Worm (Caenorhabditis elegans) whole organism, L1 larva: ENCODE data around the gene K02G10.15.

ENCODE experiments used
- C16A3.4 ChIP-seq: fragments of 150-350 bp; optimal IDR thresholded peaks from 2 replicates; lab custom pipeline; 2014; ENCODE audit warnings: missing biosample characterization, missing genetic modification characterization
- C34B4.2 ChIP-seq: sonication (generic microtip); optimal IDR thresholded peaks from 2 replicates; lab custom pipeline; 2017; ENCODE audit warnings: mild to moderate bottlenecking, missing genetic modification characterization, missing compliant biosample characterization
- Y116A8C.19 ChIP-seq: sonication (generic microtip); optimal IDR thresholded peaks from 2 replicates; lab custom pipeline; 2016; ENCODE audit warnings: missing compliant biosample characterization, missing genetic modification characterization, borderline replicate concordance
- aly-2 ChIP-seq: fragments of 150-350 bp; optimal IDR thresholded peaks from 2 replicates; lab custom pipeline; 2014; ENCODE audit warnings: missing biosample characterization, missing genetic modification characterization
- blmp-1 ChIP-seq: fragments of 150-350 bp; optimal IDR thresholded peaks from 2 replicates; lab custom pipeline; 2014; ENCODE audit warnings: missing biosample characterization, missing genetic modification characterization
- ceh-63 ChIP-seq: fragments of 200-800 bp; sonication (Bioruptor generic); optimal IDR thresholded peaks from 2 replicates; lab custom pipeline; 2018; ENCODE audit warnings: mild to moderate bottlenecking, missing genetic modification characterization, missing compliant biosample characterization
- ceh-8 ChIP-seq: fragments of 200-800 bp; sonication (Bioruptor generic); optimal IDR thresholded peaks from 2 replicates; lab custom pipeline; 2018; ENCODE audit warnings: mild to moderate bottlenecking, missing genetic modification characterization, moderate library complexity, missing compliant biosample characterization
- ceh-88 ChIP-seq: fragments of 200-800 bp; sonication (Bioruptor generic); IDR thresholded peaks from 2 replicates; pipeline ENCODE4 v1.3.6; 2022; ENCODE audit warnings: missing genetic modification characterization, missing compliant biosample characterization
- efl-1 ChIP-seq, 4 experiments: fragments of 150-350 bp; optimal IDR thresholded peaks in 3 of 4; peaks in 1 of 4; 1 replicate in 1 of 4; 2 replicates in 3 of 4; lab custom pipeline; 2014; ENCODE audit warnings: missing biosample characterization in 2 of 4, missing genetic modification characterization in 2 of 4, missing genetic modification reagents in 2 of 4
- elt-2 ChIP-seq: sonication (generic microtip); optimal IDR thresholded peaks from 2 replicates; lab custom pipeline; 2016; ENCODE audit warnings: missing genetic modification characterization, mild to moderate bottlenecking, inconsistent platforms, missing compliant biosample characterization, missing genetic modification reagents
- elt-3 ChIP-seq, 6 experiments: fragments of 150-350 bp in 1 of 6; sonication (generic microtip); optimal IDR thresholded peaks; 2 replicates each; lab custom pipeline; 2017 to 2018; ENCODE audit warnings: missing biosample characterization in 6 of 6, missing genetic modification characterization in 6 of 6, inconsistent platforms in 1 of 6
- ets-5 ChIP-seq: fragments of 200-800 bp; sonication (Bioruptor generic); IDR thresholded peaks from 2 replicates; pipeline ENCODE4 v1.3.6; 2022; ENCODE audit warnings: missing genetic modification characterization, missing compliant biosample characterization
- grh-1 ChIP-seq: fragments of 200-800 bp; sonication (Bioruptor generic); IDR thresholded peaks from 2 replicates; pipeline ENCODE4 v1.3.6; 2022; ENCODE audit warnings: missing genetic modification reagents, missing genetic modification characterization, missing compliant biosample characterization
- hpl-2 ChIP-seq: fragments of 150-350 bp; optimal IDR thresholded peaks from 2 replicates; lab custom pipeline; 2014; ENCODE audit warnings: missing biosample characterization, missing genetic modification reagents, missing genetic modification characterization
- isw-1 ChIP-seq: fragments of 200-800 bp; sonication (Bioruptor generic); IDR thresholded peaks from 2 replicates; pipeline ENCODE4 v1.3.6; 2022; ENCODE audit warnings: missing genetic modification characterization, missing compliant biosample characterization
- lin-14 ChIP-seq: fragments of 200-800 bp; sonication (Bioruptor generic); optimal IDR thresholded peaks from 2 replicates; lab custom pipeline; 2018; ENCODE audit warnings: mild to moderate bottlenecking, missing genetic modification characterization, moderate library complexity, missing compliant biosample characterization
- lin-15B ChIP-seq: fragments of 150-350 bp; sonication (generic microtip); optimal IDR thresholded peaks from 3 replicates; lab custom pipeline; 2014; ENCODE audit warnings: missing biosample characterization, missing genetic modification characterization
- lin-35 ChIP-seq, 2 experiments: fragments of 150-350 bp; optimal IDR thresholded peaks; 2 replicates each; lab custom pipeline; 2014; ENCODE audit warnings: missing biosample characterization in 2 of 2, missing genetic modification characterization in 2 of 2, missing genetic modification reagents in 2 of 2
- mab-9 ChIP-seq: fragments of 200-800 bp; sonication (Bioruptor generic); IDR thresholded peaks from 2 replicates; pipeline ENCODE4 v1.3.6; 2022; ENCODE audit warnings: missing genetic modification reagents, missing genetic modification characterization, missing compliant biosample characterization
- mdl-1 ChIP-seq, 2 experiments: fragments of 150-350 bp; optimal IDR thresholded peaks; 2 replicates each; lab custom pipeline; 2014 to 2017; ENCODE audit warnings: missing biosample characterization in 2 of 2, missing genetic modification characterization in 2 of 2, inconsistent platforms in 1 of 2
- nhr-11 ChIP-seq: fragments of 150-350 bp; optimal IDR thresholded peaks from 2 replicates; lab custom pipeline; 2014; ENCODE audit warnings: missing biosample characterization, missing genetic modification characterization
- nhr-20 ChIP-seq: sonication (generic microtip); optimal IDR thresholded peaks from 2 replicates; lab custom pipeline; 2016; ENCODE audit warnings: mild to moderate bottlenecking, missing genetic modification characterization, missing compliant biosample characterization
- nhr-28 ChIP-seq: fragments of 150-350 bp; optimal IDR thresholded peaks from 2 replicates; lab custom pipeline; 2014; ENCODE audit warnings: missing biosample characterization, missing genetic modification characterization
- nhr-77 ChIP-seq: fragments of 150-350 bp; optimal IDR thresholded peaks from 2 replicates; lab custom pipeline; 2014; ENCODE audit warnings: missing biosample characterization, missing genetic modification characterization
- nhr-84 ChIP-seq: sonication (generic microtip); optimal IDR thresholded peaks from 2 replicates; lab custom pipeline; 2017; ENCODE audit warnings: missing biosample characterization, missing genetic modification characterization
- nhr-85 ChIP-seq: sonication (generic microtip); peaks from one replicate; lab custom pipeline; 2016; ENCODE audit warnings: missing genetic modification characterization, inconsistent platforms, missing compliant biosample characterization
- pax-3 ChIP-seq: fragments of 200-800 bp; sonication (Bioruptor generic); optimal IDR thresholded peaks from 2 replicates; lab custom pipeline; 2018; ENCODE audit warnings: mild to moderate bottlenecking, missing genetic modification characterization, moderate library complexity, missing compliant biosample characterization
- pqm-1 ChIP-seq: sonication (generic microtip); optimal IDR thresholded peaks from 3 replicates; lab custom pipeline; 2017; ENCODE audit warnings: missing biosample characterization, missing genetic modification characterization
- skn-1 ChIP-seq: fragments of 150-350 bp; optimal IDR thresholded peaks from 2 replicates; lab custom pipeline; 2014; ENCODE audit warnings: missing biosample characterization, missing genetic modification characterization
- sptf-1 ChIP-seq: fragments of 150-350 bp; optimal IDR thresholded peaks from 2 replicates; lab custom pipeline; 2014; ENCODE audit warnings: missing biosample characterization, missing genetic modification characterization
- tbx-2 ChIP-seq: sonication (generic microtip); optimal IDR thresholded peaks from 2 replicates; lab custom pipeline; 2016; ENCODE audit warnings: missing genetic modification characterization, missing compliant biosample characterization
- unc-62 ChIP-seq: fragments of 150-350 bp; optimal IDR thresholded peaks from 2 replicates; lab custom pipeline; 2014; ENCODE audit warnings: missing biosample characterization, missing genetic modification reagents, missing genetic modification characterization
- unc-98 ChIP-seq: fragments of 200-800 bp; sonication (Bioruptor generic); IDR thresholded peaks from 2 replicates; pipeline ENCODE4 v1.3.6; 2022; ENCODE audit warnings: missing genetic modification characterization, missing compliant biosample characterization
- vab-15 ChIP-seq: sonication (generic microtip); optimal IDR thresholded peaks from 2 replicates; lab custom pipeline; 2017; ENCODE audit warnings: missing genotype, mild to moderate bottlenecking, missing genetic modification characterization, missing compliant biosample characterization
- zip-4 ChIP-seq: fragments of 200-800 bp; sonication (Bioruptor generic); optimal IDR thresholded peaks from 2 replicates; lab custom pipeline; 2018; ENCODE audit warnings: mild to moderate bottlenecking, missing genetic modification characterization, moderate library complexity, missing compliant biosample characterization

The K02G10.15 gene

DNA sequence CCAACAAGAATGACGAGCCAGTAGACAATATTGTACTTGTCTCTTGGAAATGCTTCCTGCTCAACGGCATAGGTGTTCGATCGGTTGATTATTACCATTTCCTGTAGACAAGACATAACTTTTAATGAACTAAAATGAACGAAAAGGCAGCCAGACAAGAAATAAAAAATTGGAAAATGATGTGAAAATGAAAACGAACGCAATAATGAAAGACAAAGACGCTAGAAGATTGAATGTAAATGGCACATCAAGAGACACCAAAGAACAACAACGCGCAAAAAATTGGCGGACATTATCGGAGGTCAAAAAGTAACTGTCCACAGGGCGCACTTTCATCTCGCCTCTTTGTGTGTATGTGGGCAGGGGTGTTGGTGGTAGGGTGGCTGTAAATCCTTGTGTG, 33.4 kb downstream of the K02G10.15 start, which contains the start of gene ent-5:
ent-5 (minus strand) TSS at position 101 of the 400 bp plus-strand sequence.
- TF ChIP-seq sptf-1 (tag; lab: Kevin White, UChicago) (no peak), lin-35 (GFP tag; optimal IDR thresholded peaks at IDR 0.05; lab: Kevin White, UChicago) (no peak), nhr-84 (tag; lab: Kevin White, UChicago) (no peak), grh-1 (no peak), ceh-8 (no peak), efl-1 (optimal IDR thresholded peaks at IDR 0.05; lab: Kevin White, UChicago) (no peak), efl-1 (GFP tag; optimal IDR thresholded peaks at IDR 0.05 in 1 of 2; lab: Kevin White, UChicago) (no peak), ets-5 (GFP tag; lab: Robert Waterston, UW) (no peak), C16A3.4 (tag; lab: Kevin White, UChicago) (no peak), lin-14 (GFP tag; lab: Kevin White, UChicago) (no peak), elt-2 (tag; lab: Kevin White, UChicago) (no peak), mdl-1 (tag; optimal IDR thresholded peaks at IDR 0.05; lab: Kevin White, UChicago) (no peak), pax-3 (tag; lab: Kevin White, UChicago) (no peak), aly-2 (tag; lab: Kevin White, UChicago) (no peak), skn-1 (tag; lab: Kevin White, UChicago) (no peak), nhr-85 (tag; lab: Kevin White, UChicago) (no peak), isw-1 (GFP tag; lab: Robert Waterston, UW) (no peak)

DNA sequence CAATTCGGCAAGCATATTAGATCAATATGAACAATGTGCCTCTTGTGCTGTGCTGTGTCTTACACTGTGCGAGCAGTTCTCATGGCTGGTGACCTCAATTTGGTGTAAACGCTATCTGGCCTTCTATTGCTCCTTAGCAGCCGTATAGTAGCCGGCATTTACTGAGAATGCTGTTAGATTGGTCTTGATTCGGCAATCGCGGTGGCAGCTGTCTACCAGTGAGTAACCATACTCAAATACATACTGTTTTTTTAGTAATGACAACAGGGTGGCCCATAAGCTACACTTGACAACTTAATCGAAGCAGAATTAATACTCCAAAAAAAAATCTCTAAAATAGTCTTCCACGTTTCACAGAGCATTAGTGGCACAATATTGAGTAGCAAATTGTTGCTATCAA, 35.4 kb downstream of the K02G10.15 start, which contains the start of gene C46C11.4:
C46C11.4 (minus strand) TSS at position 101 of the 400 bp plus-strand sequence.
- TF ChIP-seq mab-9 (GFP tag; lab: Robert Waterston, UW) (no peak), unc-98 (no peak), grh-1 (no peak), nhr-11 (tag; lab: Kevin White, UChicago) (no peak), nhr-77 (tag; lab: Kevin White, UChicago) (no peak), nhr-20 (no peak), aly-2 (tag; lab: Kevin White, UChicago) (no peak), lin-15B (tag; lab: Kevin White, UChicago) (no peak), blmp-1 (tag; lab: Kevin White, UChicago) (no peak), skn-1 (tag; lab: Kevin White, UChicago) (no peak), hpl-2 (no peak), efl-1 (optimal IDR thresholded peaks at IDR 0.05; lab: Kevin White, UChicago) (no peak), efl-1 (GFP tag; optimal IDR thresholded peaks at IDR 0.05 in 1 of 2; lab: Kevin White, UChicago) (no peak), C34B4.2 (tag; lab: Kevin White, UChicago) (no peak), ceh-63 (no peak), unc-62 (GFP tag; lab: Kevin White, UChicago) (no peak), C16A3.4 (tag; lab: Kevin White, UChicago) (no peak), tbx-2 (tag; lab: Kevin White, UChicago) (no peak)

- TF ChIP-seq ceh-88 (GFP tag; lab: Robert Waterston, UW) (no peak), zip-4 (no peak), pqm-1 (tag; lab: Kevin White, UChicago) (no peak), unc-62 (GFP tag; lab: Kevin White, UChicago) (no peak), elt-3 (tag; optimal IDR thresholded peaks at IDR 0.05; lab: Kevin White, UChicago) (no peak), lin-14 (GFP tag; lab: Kevin White, UChicago) (no peak), Y116A8C.19 (tag; lab: Kevin White, UChicago) (no peak), vab-15 (tag; lab: Kevin White, UChicago) (no peak)
- TF ChIP-seq, all 84 proteins: peak for 0
Observed at ce11 chrX:4636821-4637220, 45.7 kb downstream of the K02G10.15 start, which contains the start of gene hosl-1. Gene hosl-1, plus strand, starts transcription at chrX:4637121.

DNA sequence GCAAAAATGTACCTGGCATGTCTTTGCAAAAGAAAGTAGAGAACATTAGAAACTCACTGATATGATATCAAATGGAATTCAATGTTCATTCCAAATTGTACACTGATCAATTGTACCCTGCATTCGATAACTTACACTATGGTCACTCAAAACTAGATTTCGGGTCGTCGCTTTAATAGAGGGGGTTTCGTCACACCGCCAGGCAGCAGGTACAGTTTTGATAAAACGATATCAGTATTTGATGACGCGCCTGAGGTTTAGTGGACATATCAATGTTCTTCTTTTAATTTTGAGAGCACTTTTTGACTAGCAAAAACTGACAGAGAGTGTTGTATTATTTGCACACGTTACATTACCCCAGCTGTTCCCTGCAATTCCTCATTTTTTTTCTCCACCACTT, 46.4 kb downstream of the K02G10.15 start:
- TF ChIP-seq nhr-28 (no peak), elt-3 (tag; optimal IDR thresholded peaks at IDR 0.05; lab: Kevin White, UChicago) (peak in 1 of 6 experiments; percentile 4), elt-2 (tag; lab: Kevin White, UChicago) (peak; percentile 48)
